Worm (Caenorhabditis elegans) whole organism, young adult: ENCODE measurements around the gene K10H10.9.

Source experiments
- Y56A3A.18 ChIP-seq: fragments of 200-800 bp; sonication (Bioruptor generic); IDR thresholded peaks from 2 replicates; pipeline ENCODE4 v1.3.6; 2022; ENCODE audit warnings: missing genetic modification reagents, missing genetic modification characterization, missing compliant biosample characterization
- ama-1 ChIP-seq, 3 experiments: fragments of 150-350 bp in 1 of 3; sonication (generic microtip) in 2 of 3; optimal IDR thresholded peaks; 2 replicates each; lab custom pipeline; 2014 to 2018; ENCODE audit warnings: missing biosample characterization in 2 of 3, missing genetic modification characterization in 2 of 3, missing genetic modification reagents in 2 of 3
- cebp-2 ChIP-seq: fragments of 200-800 bp; sonication (Bioruptor generic); IDR thresholded peaks from 2 replicates; pipeline ENCODE4 v1.3.6; 2022; ENCODE audit warnings: missing genetic modification characterization, missing compliant biosample characterization
- ceh-91 ChIP-seq: fragments of 200-800 bp; sonication (Bioruptor generic); IDR thresholded peaks from 2 replicates; pipeline ENCODE4 v1.3.6; 2022; ENCODE audit warnings: missing genetic modification reagents, missing genetic modification characterization, missing compliant biosample characterization
- egl-44 ChIP-seq: fragments of 200-800 bp; sonication (Bioruptor generic); IDR thresholded peaks from 2 replicates; pipeline ENCODE4 v1.3.6; 2022; ENCODE audit warnings: missing genetic modification reagents, missing genetic modification characterization, missing compliant biosample characterization
- hrde-1 ChIP-seq: sonication (generic microtip); optimal IDR thresholded peaks from 2 replicates; lab custom pipeline; 2016; ENCODE audit warnings: missing genetic modification characterization, mild to moderate bottlenecking, missing compliant biosample characterization, moderate library complexity, missing genotype, missing genetic modification reagents, borderline replicate concordance
- let-526 ChIP-seq: fragments of 200-800 bp; sonication (Bioruptor generic); IDR thresholded peaks from 2 replicates; pipeline ENCODE4 v1.3.6; 2022; ENCODE audit warnings: missing genetic modification reagents, missing genetic modification characterization, missing compliant biosample characterization
- lin-26 ChIP-seq: fragments of 200-800 bp; sonication (Bioruptor generic); IDR thresholded peaks from 2 replicates; pipeline ENCODE4 v1.3.6; 2022; ENCODE audit warnings: missing genetic modification reagents, missing genetic modification characterization, missing compliant biosample characterization
- lin-35 ChIP-seq, 3 experiments: fragments of 150-350 bp in 2 of 3; sonication (generic microtip) in 1 of 3; optimal IDR thresholded peaks; 2 replicates each; lab custom pipeline; 2014 to 2018; ENCODE audit warnings: missing biosample characterization in 3 of 3, missing genetic modification characterization in 3 of 3, missing genetic modification reagents in 3 of 3
- nhr-90 ChIP-seq: sonication (generic microtip); optimal IDR thresholded peaks from 2 replicates; lab custom pipeline; 2016; ENCODE audit warnings: missing genotype, mild to moderate bottlenecking, missing genetic modification characterization, missing compliant biosample characterization
- snpc-4 ChIP-seq, 5 experiments: fragments of 150-350 bp in 1 of 5; sonication (generic microtip) in 4 of 5; optimal IDR thresholded peaks; 2 replicates each; lab custom pipeline; 2014 to 2018; ENCODE audit warnings: missing genetic modification characterization in 5 of 5, missing biosample characterization in 3 of 5, antibody characterized with exemption in 2 of 5, mild to moderate bottlenecking in 2 of 5, missing compliant biosample characterization in 2 of 5, missing genotype in 2 of 5, moderate library complexity in 2 of 5, missing genetic modification reagents in 1 of 5

ce11 chrII:14527104-14527503 is 12.2 kb upstream of the K10H10.9 start:
- TF ChIP-seq ceh-91 (GFP tag; lab: Robert Waterston, UW), result no peak
- TF ChIP-seq ama-1 (optimal IDR thresholded peaks at IDR 0.05; lab: Kevin White, UChicago), result no peak
- no peak for TF ChIP-seq ama-1 (GFP tag; optimal IDR thresholded peaks at IDR 0.05; lab: Kevin White, UChicago)
- no peak for TF ChIP-seq snpc-4 (GFP tag; optimal IDR thresholded peaks at IDR 0.05; lab: Kevin White, UChicago)
- TF ChIP-seq snpc-4 (tag; optimal IDR thresholded peaks at IDR 0.05; lab: Kevin White, UChicago), result no peak
- no peak for TF ChIP-seq hrde-1 (tag; lab: Kevin White, UChicago)
- no peak for TF ChIP-seq let-526
- TF ChIP-seq lin-35 (GFP tag; optimal IDR thresholded peaks at IDR 0.05; lab: Kevin White, UChicago), result no peak
- TF ChIP-seq nhr-90 (tag; lab: Kevin White, UChicago), result no peak
- TF ChIP-seq egl-44 (GFP tag; lab: Robert Waterston, UW), result no peak
- TF ChIP-seq lin-26 (GFP tag; lab: Robert Waterston, UW), result no peak
- TF ChIP-seq Y56A3A.18 (GFP tag; lab: Robert Waterston, UW), result no peak
- no peak for TF ChIP-seq cebp-2 (GFP tag; lab: Robert Waterston, UW)
